Fruit fly (Drosophila melanogaster): ENCODE measurements around the gene CG42821.

CG42821 gene

DNA sequence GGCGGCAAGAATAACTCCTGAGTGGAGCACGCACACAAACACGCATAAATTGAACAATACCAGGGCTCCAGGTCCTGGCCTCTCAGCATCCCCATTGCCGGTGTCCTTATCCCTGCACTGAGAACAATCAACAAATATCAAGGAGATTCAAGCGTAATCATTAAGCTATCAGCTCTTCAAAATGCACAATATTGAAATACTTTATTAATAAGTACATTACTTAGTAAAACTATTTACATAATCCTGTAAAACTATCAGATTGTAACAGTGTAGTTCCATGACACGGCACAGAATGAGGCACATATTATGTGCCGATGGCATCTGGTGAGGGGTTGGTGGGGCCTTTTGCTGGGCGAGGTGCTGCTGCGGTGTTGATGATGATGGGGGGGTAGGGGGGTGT is 41.8 kb upstream of the CG42821 start (continued):
- TF ChIP-seq cwo (GFP tag; optimal IDR thresholded peaks at IDR 0.05): peak; percentile 48
- no peak for TF ChIP-seq gsb-n (tag; optimal IDR thresholded peaks at IDR 0.05)
- no peak for TF ChIP-seq sens-2 (GFP tag; IDR thresholded peaks at IDR 0.05)
- TF ChIP-seq Deaf1 (tag; optimal IDR thresholded peaks at IDR 0.05): no peak
- TF ChIP-seq Blimp-1 (GFP tag; optimal IDR thresholded peaks at IDR 0.05): no peak
- no peak for TF ChIP-seq CG13287 (GFP tag; IDR thresholded peaks at IDR 0.05; ENCODE audit: partially characterized antibody)
- TF ChIP-seq luna (GFP tag; optimal IDR thresholded peaks at IDR 0.05): no peak
- peak; percentile 26 for TF ChIP-seq caup (GFP tag; optimal IDR thresholded peaks at IDR 0.05; ENCODE audit: severe bottlenecking)
- no peak for TF ChIP-seq Hmx (GFP tag; optimal IDR thresholded peaks at IDR 0.05)
- TF ChIP-seq MBD-R2 (GFP tag; IDR thresholded peaks at IDR 0.05): no peak
- TF ChIP-seq Fer3 (tag; optimal IDR thresholded peaks at IDR 0.05): peak; percentile 45
- TF ChIP-seq insv (GFP tag; optimal IDR thresholded peaks at IDR 0.05): no peak
- no peak for TF ChIP-seq CG1647 (GFP tag; optimal IDR thresholded peaks at IDR 0.05)
- TF ChIP-seq NfI (GFP tag; optimal IDR thresholded peaks at IDR 0.05): no peak
- no peak for TF ChIP-seq pnt (GFP tag; optimal IDR thresholded peaks at IDR 0.05)
- no peak for TF ChIP-seq yki (optimal IDR thresholded peaks at IDR 0.05)
- TF ChIP-seq otp (GFP tag; IDR thresholded peaks at IDR 0.05): 0 out of 3 replicates have a peak, but pooled peaks have one; percentile 11
- TF ChIP-seq Neu2 (GFP tag; optimal IDR thresholded peaks at IDR 0.05; ENCODE audit: borderline replicate concordance): no peak
- TF ChIP-seq CG8924 (tag; optimal IDR thresholded peaks at IDR 0.05): no peak
- no peak for TF ChIP-seq CG1024 (GFP tag; IDR thresholded peaks at IDR 0.05)
- TF ChIP-seq Trl (optimal IDR thresholded peaks at IDR 0.05): no peak
- no peak for TF ChIP-seq Trl (GFP tag; optimal IDR thresholded peaks at IDR 0.05)
- no peak for TF ChIP-seq CG4328 (GFP tag; optimal IDR thresholded peaks at IDR 0.05)
- no peak for TF ChIP-seq CG16813 (GFP tag; IDR thresholded peaks at IDR 0.05; ENCODE audit: partially characterized antibody)
- no peak for TF ChIP-seq bab2 (GFP tag; optimal IDR thresholded peaks at IDR 0.05)
- TF ChIP-seq CG3281 (GFP tag; optimal IDR thresholded peaks at IDR 0.05): peak; percentile 29
- no peak for TF ChIP-seq Dfd (GFP tag; optimal IDR thresholded peaks at IDR 0.05)
- peak; percentile 14 for TF ChIP-seq CG15269 (tag; optimal IDR thresholded peaks at IDR 0.05)
- no peak for TF ChIP-seq ap (GFP tag; IDR thresholded peaks at IDR 0.05)
- TF ChIP-seq CG12071 (GFP tag; optimal IDR thresholded peaks at IDR 0.05): peak; percentile 14
- no peak for TF ChIP-seq inv (GFP tag; IDR thresholded peaks at IDR 0.05; ENCODE audit: partially characterized antibody)
- no peak for TF ChIP-seq Ssrp (tag; optimal IDR thresholded peaks at IDR 0.05)
- TF ChIP-seq sens (GFP tag): peak; percentile 38
- TF ChIP-seq CG6813 (GFP tag; optimal IDR thresholded peaks at IDR 0.05): peak; percentile 1
- TF ChIP-seq Sox102F (GFP tag; optimal IDR thresholded peaks at IDR 0.05): peak; percentile 19
- no peak for TF ChIP-seq Nf-YA (GFP tag; IDR thresholded peaks at IDR 0.05)
- no peak for TF ChIP-seq CG11093 (GFP tag; IDR thresholded peaks at IDR 0.05)
- TF ChIP-seq abd-A (tag; optimal IDR thresholded peaks at IDR 0.05): peak; percentile 25
- TF ChIP-seq Ets97D (GFP tag; optimal IDR thresholded peaks at IDR 0.05): no peak
- peak; percentile 78 for TF ChIP-seq CG18599 (GFP tag; optimal IDR thresholded peaks at IDR 0.05)
- TF ChIP-seq CG16779 (GFP tag; IDR thresholded peaks at IDR 0.05): no peak
- no peak for TF ChIP-seq CG7963 (GFP tag; IDR thresholded peaks at IDR 0.05; ENCODE audit: partially characterized antibody)
- peak; percentile 0 for TF ChIP-seq Oli (tag; optimal IDR thresholded peaks at IDR 0.05)
- no peak for TF ChIP-seq Abd-B (GFP tag; optimal IDR thresholded peaks at IDR 0.05)
- no peak for TF ChIP-seq CG9215 (GFP tag; IDR thresholded peaks at IDR 0.05)
- TF ChIP-seq Dek (tag; optimal IDR thresholded peaks at IDR 0.05): no peak
- peak; percentile 14 for TF ChIP-seq CG15514 (GFP tag; optimal IDR thresholded peaks at IDR 0.05)
- no peak for TF ChIP-seq wek (GFP tag; optimal IDR thresholded peaks at IDR 0.05)
- no peak for TF ChIP-seq CG10321 (GFP tag; IDR thresholded peaks at IDR 0.05)
- TF ChIP-seq NFAT (GFP tag; IDR thresholded peaks at IDR 0.05): peak; percentile 4; the same call in 1 of the 2 replicates
- TF ChIP-seq crol (GFP tag; IDR thresholded peaks at IDR 0.05): peak; percentile 55; the same call in 1 of the 2 replicates

Data from whole organism, embryonic.